Worm (Caenorhabditis elegans) whole organism, young adult: ENCODE data around the gene golg-2.

Experiments
- nfya-1 ChIP-seq: sonication (generic microtip); optimal IDR thresholded peaks from 2 replicates; lab custom pipeline; 2017; ENCODE audit warnings: antibody characterized with exemption, missing compliant biosample characterization, missing genetic modification characterization, borderline replicate concordance; ENCODE audit not compliant: insufficient read depth
- unc-62 ChIP-seq: fragments of 150-350 bp; optimal IDR thresholded peaks from 2 replicates; lab custom pipeline; 2014; ENCODE audit warnings: missing biosample characterization, missing genetic modification reagents, missing genetic modification characterization

- TF ChIP-seq unc-62 (GFP tag; lab: Kevin White, UChicago) (no peak), nfya-1 (tag; lab: Kevin White, UChicago) (no peak)
Measured at ce11 chrII:5019389-5020108, 20.3 kb downstream of the golg-2 start.
